Fruit fly (Drosophila melanogaster): Measurements from ENCODE around the gene naz.

dm6 chr3R:18274328-18275098 is 54.2 kb downstream of the naz start, which contains the start of the genes Vps39 and eIF1A:
- no peak for TF ChIP-seq EcR (GFP tag; optimal IDR thresholded peaks at IDR 0.05)
- no peak for TF ChIP-seq CG17806 (tag; optimal IDR thresholded peaks at IDR 0.05)
- no peak for TF ChIP-seq CG32121 (GFP tag; IDR thresholded peaks at IDR 0.05)
- TF ChIP-seq CG13204 (GFP tag; optimal IDR thresholded peaks at IDR 0.05): no peak
- TF ChIP-seq Pif1B (GFP tag; optimal IDR thresholded peaks at IDR 0.05): no peak

Data from whole organism, pupa.